ENCODE assay signal across 2 worm cellular contexts in the genomic region with DNA sequence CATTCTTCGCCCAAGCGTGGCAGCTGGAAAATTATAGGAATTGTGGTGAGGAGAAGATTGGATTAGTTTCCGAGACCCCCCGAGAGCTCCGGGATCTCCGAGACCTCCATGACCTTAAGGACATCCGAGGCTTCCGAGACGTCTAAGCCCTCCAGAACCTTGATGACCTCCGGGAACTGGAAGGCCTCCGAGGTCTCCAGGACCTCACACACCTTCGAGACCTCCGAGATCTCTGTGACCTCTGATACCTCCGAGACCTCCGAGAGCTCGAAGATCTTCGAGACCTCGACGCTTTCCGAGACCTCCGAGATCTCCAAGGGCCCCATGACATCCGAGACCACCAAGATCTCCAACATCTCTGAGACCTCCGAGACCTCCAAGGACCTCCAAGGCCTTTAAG.
TF ChIP-seq lines count a peak whose summit lies in the region.

No protein-coding gene starts in this region.

TF ChIP-seq in whole organism, L4 larva, 104 proteins besides CTCF, POLR2A, EP300 and RAD21:
- TF ChIP-seq Y105C5A.15 (GFP tag; IDR thresholded peaks at IDR 0.05; lab: Robert Waterston, UW) (no peak), nhr-11 (tag; optimal IDR thresholded peaks at IDR 0.05; lab: Kevin White, UChicago) (no peak), cey-2 (tag; optimal IDR thresholded peaks at IDR 0.05; lab: Kevin White, UChicago; ENCODE audit: borderline replicate concordance, insufficient read depth) (no peak), ZK337.2 (GFP tag; IDR thresholded peaks at IDR 0.05; lab: Robert Waterston, UW) (no peak), ceh-44 (GFP tag; IDR thresholded peaks at IDR 0.05; lab: Robert Waterston, UW) (no peak), set-16 (GFP tag; IDR thresholded peaks at IDR 0.05; lab: Robert Waterston, UW) (peak; percentile 92), zip-11 (GFP tag; IDR thresholded peaks at IDR 0.05; lab: Robert Waterston, UW) (no peak), D1046.2 (GFP tag; IDR thresholded peaks at IDR 0.05; lab: Robert Waterston, UW) (no peak), lim-7 (GFP tag; IDR thresholded peaks at IDR 0.05; lab: Robert Waterston, UW) (0 out of 2 replicates have a peak, but pooled peaks have one; percentile 60), egl-43 (GFP tag; IDR thresholded peaks at IDR 0.05; lab: Robert Waterston, UW) (no peak)

TF ChIP-seq in whole organism, young adult, 124 proteins besides CTCF, POLR2A, EP300 and RAD21:
- TF ChIP-seq egrh-3 (GFP tag; IDR thresholded peaks at IDR 0.05; lab: Robert Waterston, UW), result peak; percentile 79
- peak; percentile 72; the same call in 1 of the 2 replicates for TF ChIP-seq zfh-2 (GFP tag; conservative IDR thresholded peaks at IDR 0.05; lab: Robert Waterston, UW)
- TF ChIP-seq chd-7 (tag; optimal IDR thresholded peaks at IDR 0.05; lab: Kevin White, UChicago), result no peak
- no peak for TF ChIP-seq F55B11.4 (tag; optimal IDR thresholded peaks at IDR 0.05; lab: Kevin White, UChicago; ENCODE audit: borderline replicate concordance, insufficient read depth)
- no peak for TF ChIP-seq madf-3 (GFP tag; IDR thresholded peaks at IDR 0.05; lab: Robert Waterston, UW)
- no peak for TF ChIP-seq mel-28 (tag; optimal IDR thresholded peaks at IDR 0.05; lab: Kevin White, UChicago; ENCODE audit: borderline replicate concordance)
- TF ChIP-seq fkh-3 (tag; optimal IDR thresholded peaks at IDR 0.05; lab: Kevin White, UChicago), result no peak
- no peak for TF ChIP-seq ceh-27 (GFP tag; optimal IDR thresholded peaks at IDR 0.05; lab: Kevin White, UChicago)
